Fruit fly (Drosophila melanogaster) whole organism, embryonic: Measurements from ENCODE around the gene CG13893.

ENCODE experiments used
- Awh ChIP-seq: fragments of 200-800 bp; sonication (Bioruptor generic); IDR thresholded peaks from 2 replicates; pipeline ENCODE4, ENCODE4 v1.3.6; 2022; ENCODE audit warnings: missing biosample characterization, missing genetic modification characterization
- CG10321 ChIP-seq: fragments of 200-800 bp; sonication (Bioruptor generic); IDR thresholded peaks from 2 replicates; pipeline ENCODE4 v1.3.6; 2022; ENCODE audit warnings: missing biosample characterization, missing genetic modification characterization
- CG10462 ChIP-seq: fragments of 200-800 bp; sonication (Bioruptor generic); optimal IDR thresholded peaks from 2 replicates; lab custom pipeline; 2016; ENCODE audit warnings: missing biosample characterization, missing genetic modification characterization
- CG10959 ChIP-seq: fragments of 200-800 bp; sonication (Bioruptor generic); IDR thresholded peaks from 2 replicates; pipeline ENCODE4 v1.3.6; 2022; ENCODE audit warnings: missing biosample characterization, missing genetic modification characterization
- CG12219 ChIP-seq: fragments of 200-800 bp; sonication (Bioruptor generic); optimal IDR thresholded peaks from 3 replicates; lab custom pipeline; 2018; ENCODE audit warnings: missing biosample characterization, mild to moderate bottlenecking, missing genetic modification characterization
- CG12744 ChIP-seq: fragments of 200-800 bp; sonication (Bioruptor generic); optimal IDR thresholded peaks from 2 replicates; lab custom pipeline; 2016; ENCODE audit warnings: missing biosample characterization, missing genetic modification characterization
- CG13775 ChIP-seq: fragments of 200-800 bp; sonication (Bioruptor generic); optimal IDR thresholded peaks from 3 replicates; lab custom pipeline; 2017; ENCODE audit warnings: missing biosample characterization, mild to moderate bottlenecking, missing genetic modification characterization
- CG16813 ChIP-seq: fragments of 200-800 bp; sonication (Bioruptor generic); IDR thresholded peaks from 3 replicates; pipeline ENCODE4 v1.3.6; 2022; ENCODE audit warnings: missing biosample characterization, missing genetic modification characterization; ENCODE audit not compliant: partially characterized antibody
- CG18599 ChIP-seq: fragments of 200-800 bp; sonication (Bioruptor generic); optimal IDR thresholded peaks from 3 replicates; lab custom pipeline; 2017; ENCODE audit warnings: missing biosample characterization, missing genetic modification characterization, mild to moderate bottlenecking, moderate library complexity, missing genetic modification reagents
- CG18764 ChIP-seq: fragments of 200-800 bp; sonication (Bioruptor generic); optimal IDR thresholded peaks from 3 replicates; lab custom pipeline; 2016; ENCODE audit warnings: missing biosample characterization, missing genetic modification characterization
- CG2712 ChIP-seq: fragments of 200-800 bp; optimal IDR thresholded peaks from 3 replicates; lab custom pipeline; 2019; ENCODE audit warnings: missing biosample characterization, mild to moderate bottlenecking, missing genetic modification characterization, moderate library complexity
- CG30403 ChIP-seq: fragments of 200-800 bp; sonication (Bioruptor generic); optimal IDR thresholded peaks from 3 replicates; lab custom pipeline; 2016; ENCODE audit warnings: missing biosample characterization, missing genetic modification characterization
- CG32772 ChIP-seq: fragments of 200-800 bp; sonication (Bioruptor generic); IDR thresholded peaks from 2 replicates; pipeline ENCODE4 v1.3.6; 2022; ENCODE audit warnings: missing biosample characterization, missing genetic modification characterization
- CG34224 ChIP-seq: fragments of 200-800 bp; sonication (Bioruptor generic); IDR thresholded peaks from 3 replicates; pipeline ENCODE4 v1.3.6; 2022; ENCODE audit warnings: missing biosample characterization, missing genetic modification characterization; ENCODE audit not compliant: partially characterized antibody
- CG4360 ChIP-seq: fragments of 200-800 bp; sonication (Bioruptor generic); IDR thresholded peaks from 2 replicates; pipeline ENCODE4 v1.3.6; 2022; ENCODE audit warnings: missing biosample characterization, missing genetic modification characterization
- CG5245 ChIP-seq: fragments of 200-800 bp; sonication (Bioruptor generic); optimal IDR thresholded peaks from 3 replicates; lab custom pipeline; 2016; ENCODE audit warnings: missing biosample characterization, missing genetic modification characterization
- CG5953 ChIP-seq: fragments of 200-800 bp; sonication (Bioruptor generic); IDR thresholded peaks from 2 replicates; pipeline ENCODE4 v1.3.6; 2022; ENCODE audit warnings: missing biosample characterization, missing genetic modification characterization
- CG7556 ChIP-seq: fragments of 200-800 bp; sonication (Bioruptor generic); optimal IDR thresholded peaks from 2 replicates; lab custom pipeline; 2017; ENCODE audit warnings: missing biosample characterization, mild to moderate bottlenecking, missing genetic modification characterization
- CG7839 ChIP-seq: fragments of 200-800 bp; sonication (Bioruptor generic); optimal IDR thresholded peaks from 3 replicates; lab custom pipeline; 2018; ENCODE audit warnings: missing biosample characterization, mild to moderate bottlenecking, missing genetic modification characterization, moderate library complexity
- CG7963 ChIP-seq: fragments of 200-800 bp; sonication (Bioruptor generic); IDR thresholded peaks from 3 replicates; pipeline ENCODE4 v1.3.6; 2022; ENCODE audit warnings: missing biosample characterization, missing genetic modification characterization; ENCODE audit not compliant: partially characterized antibody
- CG7987 ChIP-seq: fragments of 200-800 bp; sonication (Bioruptor generic); optimal IDR thresholded peaks from 2 replicates; lab custom pipeline; 2018; ENCODE audit warnings: missing biosample characterization, mild to moderate bottlenecking, missing genetic modification characterization, moderate library complexity
- CG8290 ChIP-seq, 3 experiments: fragments of 200-800 bp; sonication (Bioruptor generic); optimal IDR thresholded peaks; 2 replicates each; lab custom pipeline; 2016 to 2019; ENCODE audit warnings: missing biosample characterization in 3 of 3, missing genetic modification characterization in 3 of 3, mild to moderate bottlenecking in 2 of 3, moderate library complexity in 1 of 3
- CTCF ChIP-seq: fragments of 200-800 bp; sonication (Bioruptor generic); optimal IDR thresholded peaks from 2 replicates; lab custom pipeline; 2017; ENCODE audit warnings: missing biosample characterization, mild to moderate bottlenecking, missing genetic modification characterization, moderate library complexity
- CrebB ChIP-seq: fragments of 200-800 bp; sonication (Bioruptor generic); optimal IDR thresholded peaks from 3 replicates; lab custom pipeline; 2018; ENCODE audit warnings: missing biosample characterization, mild to moderate bottlenecking, missing genetic modification characterization
- D19B ChIP-seq: fragments of 200-800 bp; sonication (Bioruptor generic); optimal IDR thresholded peaks from 2 replicates; lab custom pipeline; 2017; ENCODE audit warnings: missing biosample characterization, mild to moderate bottlenecking, missing genetic modification characterization
- Deaf1 ChIP-seq: fragments of 200-800 bp; optimal IDR thresholded peaks from 3 replicates; lab custom pipeline; 2019; ENCODE audit warnings: missing biosample characterization, mild to moderate bottlenecking, missing genetic modification characterization, moderate library complexity
- Fer2 ChIP-seq: fragments of 200-800 bp; sonication (Bioruptor generic); optimal IDR thresholded peaks from 2 replicates; lab custom pipeline; 2018; ENCODE audit warnings: missing biosample characterization, mild to moderate bottlenecking, missing genetic modification characterization, moderate library complexity
- HmgD ChIP-seq: fragments of 200-800 bp; sonication (Bioruptor generic); optimal IDR thresholded peaks from 3 replicates; lab custom pipeline; 2016; ENCODE audit warnings: missing biosample characterization, missing genetic modification characterization
- Hmr ChIP-seq: fragments of 200-800 bp; sonication (Bioruptor generic); optimal IDR thresholded peaks from 3 replicates; lab custom pipeline; 2017; ENCODE audit warnings: mild to moderate bottlenecking, missing biosample characterization, missing genetic modification reagents, missing genetic modification characterization
- Lim3 ChIP-seq: fragments of 200-800 bp; sonication (Bioruptor generic); IDR thresholded peaks from 2 replicates; pipeline ENCODE4 v1.3.6; 2022; ENCODE audit warnings: missing biosample characterization, missing genetic modification characterization
- Optix ChIP-seq: fragments of 200-800 bp; sonication (Bioruptor generic); IDR thresholded peaks from 3 replicates; pipeline ENCODE4 v1.3.6; 2022; ENCODE audit warnings: missing biosample characterization, missing genetic modification characterization
- Side ChIP-seq: fragments of 200-800 bp; sonication (Bioruptor generic); optimal IDR thresholded peaks from 2 replicates; lab custom pipeline; 2016; ENCODE audit warnings: missing biosample characterization, missing genetic modification characterization
- cas ChIP-seq: fragments of 200-800 bp; sonication (Bioruptor generic); IDR thresholded peaks from 2 replicates; pipeline ENCODE4 v1.3.6; 2022; ENCODE audit warnings: missing biosample characterization, missing genetic modification characterization
- cg ChIP-seq: fragments of 200-800 bp; sonication (Bioruptor generic); optimal IDR thresholded peaks from 3 replicates; lab custom pipeline; 2019; ENCODE audit warnings: missing biosample characterization, mild to moderate bottlenecking, missing genetic modification characterization, moderate library complexity
- chn ChIP-seq: fragments of 200-800 bp; sonication (Bioruptor generic); optimal IDR thresholded peaks from 2 replicates; lab custom pipeline; 2016; ENCODE audit warnings: missing biosample characterization, missing genetic modification characterization
- crol ChIP-seq: fragments of 200-800 bp; sonication (Bioruptor generic); IDR thresholded peaks from 2 replicates; pipeline ENCODE4 v1.3.6; 2022; ENCODE audit warnings: missing biosample characterization, missing genetic modification characterization
- en ChIP-seq: fragments of 200-800 bp; sonication (Bioruptor generic); optimal IDR thresholded peaks from 2 replicates; lab custom pipeline; 2016; ENCODE audit warnings: missing biosample characterization, missing genetic modification characterization
- gcm ChIP-seq: fragments of 200-800 bp; sonication (Bioruptor generic); optimal IDR thresholded peaks from 2 replicates; lab custom pipeline; 2019; ENCODE audit warnings: missing biosample characterization, mild to moderate bottlenecking, missing genetic modification characterization, moderate library complexity
- h ChIP-seq: fragments of >200 bp; optimal IDR thresholded peaks from 2 replicates; lab custom pipeline; 2017
- jing ChIP-seq: fragments of 200-800 bp; sonication (Bioruptor generic); optimal IDR thresholded peaks from 2 replicates; lab custom pipeline; 2018; ENCODE audit warnings: missing biosample characterization, mild to moderate bottlenecking, missing genetic modification characterization
- peb ChIP-seq: fragments of 200-800 bp; sonication (Bioruptor generic); IDR thresholded peaks from 2 replicates; pipeline ENCODE4 v1.3.6; 2022; ENCODE audit warnings: missing biosample characterization, missing genetic modification characterization
- psq ChIP-seq: fragments of 200-800 bp; sonication (Bioruptor generic); optimal IDR thresholded peaks from 2 replicates; lab custom pipeline; 2017; ENCODE audit warnings: missing biosample characterization, missing genetic modification characterization
- sens ChIP-seq: fragments of 200-800 bp; sonication (Bioruptor generic); peaks from one replicate; lab custom pipeline; 2016; ENCODE audit warnings: missing biosample characterization, missing genetic modification characterization
- sima ChIP-seq: fragments of 200-800 bp; sonication (Bioruptor generic); optimal IDR thresholded peaks from 2 replicates; lab custom pipeline; 2016; ENCODE audit warnings: missing biosample characterization, missing genetic modification characterization
- sisA ChIP-seq: fragments of 200-800 bp; sonication (Bioruptor generic); IDR thresholded peaks from 2 replicates; pipeline ENCODE4 v1.3.6; 2022; ENCODE audit warnings: missing biosample characterization, missing genetic modification characterization
- so ChIP-seq: fragments of 200-800 bp; sonication (Bioruptor generic); IDR thresholded peaks from 3 replicates; pipeline ENCODE4 v1.3.6; 2022; ENCODE audit warnings: missing biosample characterization, missing genetic modification characterization
- tap ChIP-seq: fragments of 200-800 bp; optimal IDR thresholded peaks from 3 replicates; lab custom pipeline; 2019; ENCODE audit warnings: missing biosample characterization, mild to moderate bottlenecking, missing genetic modification characterization, moderate library complexity
- tgo ChIP-seq: fragments of 200-800 bp; sonication (Bioruptor generic); IDR thresholded peaks from 3 replicates; pipeline ENCODE4 v1.3.6; 2022; ENCODE audit warnings: missing biosample characterization, missing genetic modification characterization
- tin ChIP-seq: fragments of 200-800 bp; sonication (Bioruptor generic); optimal IDR thresholded peaks from 3 replicates; lab custom pipeline; 2016; ENCODE audit warnings: missing biosample characterization, missing genetic modification characterization
- tna ChIP-seq: fragments of 200-800 bp; sonication (Bioruptor generic); IDR thresholded peaks from 2 replicates; pipeline ENCODE4 v1.3.6; 2022; ENCODE audit warnings: missing biosample characterization, missing genetic modification characterization; ENCODE audit not compliant: partially characterized antibody
- toy ChIP-seq: fragments of 200-800 bp; sonication (Bioruptor generic); IDR thresholded peaks from 2 replicates; pipeline ENCODE4 v1.3.6; 2022; ENCODE audit warnings: missing biosample characterization, missing genetic modification characterization
- zen ChIP-seq: fragments of 200-800 bp; sonication (Bioruptor generic); optimal IDR thresholded peaks from 3 replicates; lab custom pipeline; 2018; ENCODE audit warnings: missing biosample characterization, mild to moderate bottlenecking, missing genetic modification characterization, moderate library complexity
- zf30C ChIP-seq: fragments of 200-800 bp; sonication (Bioruptor generic); optimal IDR thresholded peaks from 3 replicates; lab custom pipeline; 2018; ENCODE audit warnings: missing biosample characterization, mild to moderate bottlenecking, missing genetic modification characterization

CG13893 gene

dm6 chr3L:641436-641835 lies 37.6 kb upstream of the CG13893 start (continued):
- TF ChIP-seq CG10462 (GFP tag; lab: Kevin White, UChicago) (no peak), CG18599 (GFP tag; lab: Kevin White, UChicago) (peak; percentile 8), en (GFP tag; lab: Kevin White, UChicago) (no peak), cas (no peak), zen (tag; lab: Kevin White, UChicago) (no peak), psq (GFP tag; lab: Kevin White, UChicago) (no peak), CG4360 (no peak), CG10959 (GFP tag; lab: Robert Waterston, UW) (no peak), CG5245 (GFP tag; lab: Kevin White, UChicago) (peak; percentile 20), CG18764 (GFP tag; lab: Kevin White, UChicago) (no peak), D19B (no peak), gcm (peak; percentile 30), Deaf1 (tag; lab: Kevin White, UChicago) (no peak), Fer2 (tag; lab: Kevin White, UChicago) (no peak), CG2712 (tag; lab: Kevin White, UChicago) (no peak), sens (peak; percentile 56), CG12219 (GFP tag; lab: Kevin White, UChicago) (no peak), toy (no peak), Optix (GFP tag; lab: Robert Waterston, UW) (peak; percentile 34; the same call in 1 of the 3 replicates), tna (GFP tag; lab: Robert Waterston, UW) (no peak), Hmr (GFP tag; lab: Kevin White, UChicago) (no peak), Side (GFP tag; lab: Kevin White, UChicago) (no peak), Awh (GFP tag; lab: Robert Waterston, UW) (peak; percentile 61; the same call in 1 of the 2 replicates), h (lab: Kevin White, UChicago) (no peak), CG16813 (no peak), chn (GFP tag; lab: Kevin White, UChicago) (no peak), Lim3 (no peak), crol (GFP tag; lab: Robert Waterston, UW) (peak; percentile 76; the same call in 1 of the 2 replicates), CG34224 (GFP tag; lab: Robert Waterston, UW) (no peak), tin (GFP tag; lab: Kevin White, UChicago) (no peak), tap (tag; lab: Kevin White, UChicago) (no peak), cg (GFP tag; lab: Kevin White, UChicago) (peak; percentile 58), tgo (GFP tag; lab: Robert Waterston, UW) (no peak), CTCF (GFP tag; lab: Kevin White, UChicago) (no peak), CG7556 (GFP tag; lab: Kevin White, UChicago) (no peak), so (GFP tag; lab: Robert Waterston, UW) (no peak), sima (GFP tag; lab: Kevin White, UChicago) (no peak), CG30403 (GFP tag; lab: Kevin White, UChicago) (no peak), HmgD (GFP tag; lab: Kevin White, UChicago) (no peak), peb (GFP tag; lab: Robert Waterston, UW) (no peak), CG12744 (no peak), CG32772 (GFP tag; lab: Robert Waterston, UW) (peak; percentile 35; the same call in 1 of the 2 replicates), CG7963 (GFP tag; lab: Robert Waterston, UW) (no peak), CG10321 (GFP tag; lab: Robert Waterston, UW) (peak; percentile 2; the same call in 1 of the 2 replicates), CrebB (no peak), zf30C (GFP tag; lab: Kevin White, UChicago) (no peak), CG8290 (GFP tag; optimal IDR thresholded peaks at IDR 0.05; lab: Kevin White, UChicago) (no peak), CG8290 (tag; optimal IDR thresholded peaks at IDR 0.05; lab: Kevin White, UChicago) (peak in 1 of 2 experiments; percentile 13), CG5953 (GFP tag; lab: Robert Waterston, UW) (0 out of 2 replicates have a peak, but pooled peaks have one; percentile 10), CG7987 (GFP tag; lab: Kevin White, UChicago) (no peak), jing (GFP tag; lab: Kevin White, UChicago) (no peak), CG7839 (tag; lab: Kevin White, UChicago) (no peak), sisA (GFP tag; lab: Robert Waterston, UW) (no peak), CG13775 (GFP tag; lab: Kevin White, UChicago) (no peak)
